Fruit fly (Drosophila melanogaster): ENCODE results near the gene CG6216.

Gene CG6216

dm6 chr3L:11119901-11120418, 30.6 kb downstream of the CG6216 start:
- no peak for TF ChIP-seq CG17801 (GFP tag; optimal IDR thresholded peaks at IDR 0.05; ENCODE audit: partially characterized antibody)

- no peak for TF ChIP-seq CG17801 (GFP tag; optimal IDR thresholded peaks at IDR 0.05; ENCODE audit: partially characterized antibody)
Observed at dm6 chr3L:11119396-11119900, 31.1 kb downstream of the CG6216 start.

dm6 chr3L:11118627-11119395, 31.8 kb downstream of the CG6216 start:
- TF ChIP-seq CG17801 (GFP tag; optimal IDR thresholded peaks at IDR 0.05; ENCODE audit: partially characterized antibody): no peak

- no peak for TF ChIP-seq CG17801 (GFP tag; optimal IDR thresholded peaks at IDR 0.05; ENCODE audit: partially characterized antibody)
Observed at dm6 chr3L:11117733-11118132, 32.9 kb downstream of the CG6216 start.

- TF ChIP-seq CG17801 (GFP tag; optimal IDR thresholded peaks at IDR 0.05; ENCODE audit: partially characterized antibody): peak; percentile 76
Observed at dm6 chr3L:11113198-11114197, 37.1 kb downstream of the CG6216 start, which contains the start of gene Sod1. Gene Sod1 (minus strand): TSS chr3L:11113740.

- TF ChIP-seq CG17801 (GFP tag; optimal IDR thresholded peaks at IDR 0.05; ENCODE audit: partially characterized antibody): no peak
Observed at dm6 chr3L:11112427-11112826, 38.2 kb downstream of the CG6216 start.

dm6 chr3L:11109454-11109853, 41.1 kb downstream of the CG6216 start, which contains the start of the genes CG34012 and emei:
Gene CG34012 (minus strand): TSS chr3L:11109505.
Gene emei (plus strand): TSS chr3L:11109690.
- no peak for TF ChIP-seq CG17801 (GFP tag; optimal IDR thresholded peaks at IDR 0.05; ENCODE audit: partially characterized antibody)

- no peak for TF ChIP-seq CG17801 (GFP tag; optimal IDR thresholded peaks at IDR 0.05; ENCODE audit: partially characterized antibody)
Observed at dm6 chr3L:11107935-11108334, 42.6 kb downstream of the CG6216 start, which contains the start of gene CG12522. Gene CG12522 (plus strand): TSS chr3L:11108235.

- no peak for TF ChIP-seq CG17801 (GFP tag; optimal IDR thresholded peaks at IDR 0.05; ENCODE audit: partially characterized antibody)
Observed at dm6 chr3L:11107432-11107831, 43.2 kb downstream of the CG6216 start, which contains the start of gene CG32073. Gene CG32073 (minus strand): TSS chr3L:11107582.

dm6 chr3L:11103773-11104172, 46.8 kb downstream of the CG6216 start, which contains the start of gene CG32071:
Gene CG32071 (minus strand): TSS chr3L:11103873.
- TF ChIP-seq CG17801 (GFP tag; optimal IDR thresholded peaks at IDR 0.05; ENCODE audit: partially characterized antibody): no peak

- TF ChIP-seq CG17801 (GFP tag; optimal IDR thresholded peaks at IDR 0.05; ENCODE audit: partially characterized antibody): no peak
Observed at dm6 chr3L:11102930-11103329, 47.7 kb downstream of the CG6216 start, which contains the start of gene Elo68alpha. Gene Elo68alpha (minus strand): TSS chr3L:11103030.

- TF ChIP-seq CG17801 (GFP tag; optimal IDR thresholded peaks at IDR 0.05; ENCODE audit: partially characterized antibody): no peak
Observed at dm6 chr3L:11101598-11101997, 49.0 kb downstream of the CG6216 start, which contains the start of gene Elo68beta. Gene Elo68beta (minus strand): TSS chr3L:11101698.
